Fruit fly (Drosophila melanogaster): ENCODE measurements around the gene sphinx2.

sphinx2 gene

dm6 chr3L:7432265-7432664 is 8.3 kb downstream of the sphinx2 start:
- no peak for TF ChIP-seq CG8478 (optimal IDR thresholded peaks at IDR 0.05)
- no peak for TF ChIP-seq CTCF (optimal IDR thresholded peaks at IDR 0.05)

DNA sequence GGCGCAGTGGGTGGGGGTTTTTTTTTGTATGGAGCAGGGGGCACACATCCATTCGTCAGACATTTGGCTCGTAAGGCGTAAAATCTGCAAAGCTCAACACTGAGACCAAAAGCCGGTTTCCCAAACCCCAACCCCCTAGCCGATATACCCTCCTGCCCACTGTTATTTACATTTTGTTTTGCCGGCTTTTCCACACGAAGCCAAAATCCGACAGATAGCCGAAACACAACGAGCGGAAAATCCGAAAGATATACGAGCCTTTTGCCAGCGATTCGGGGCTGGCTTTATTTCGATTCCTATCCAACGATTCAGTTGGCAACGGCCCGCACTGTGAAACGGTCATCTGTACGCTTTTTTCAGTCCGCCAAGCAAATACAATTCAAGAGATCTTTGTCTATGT is 17.0 kb downstream of the sphinx2 start, which contains the start of gene CG42458:
TSS of gene CG42458 (plus strand) at position 311 of the 400 bp plus-strand sequence.
- no peak for TF ChIP-seq CG8478 (optimal IDR thresholded peaks at IDR 0.05)
- TF ChIP-seq CTCF (optimal IDR thresholded peaks at IDR 0.05) = no peak

- TF ChIP-seq CG8478 (optimal IDR thresholded peaks at IDR 0.05) = no peak
- no peak for TF ChIP-seq CTCF (optimal IDR thresholded peaks at IDR 0.05)
Measured at dm6 chr3L:7422578-7422977, 18.0 kb downstream of the sphinx2 start.

- TF ChIP-seq CTCF (optimal IDR thresholded peaks at IDR 0.05) (no peak), CG8478 (optimal IDR thresholded peaks at IDR 0.05) (no peak)
Measured at dm6 chr3L:7404081-7404480, 36.5 kb downstream of the sphinx2 start, which contains the start of gene CG8560. TSS of gene CG8560 (minus strand) at chr3L:7404181.

DNA sequence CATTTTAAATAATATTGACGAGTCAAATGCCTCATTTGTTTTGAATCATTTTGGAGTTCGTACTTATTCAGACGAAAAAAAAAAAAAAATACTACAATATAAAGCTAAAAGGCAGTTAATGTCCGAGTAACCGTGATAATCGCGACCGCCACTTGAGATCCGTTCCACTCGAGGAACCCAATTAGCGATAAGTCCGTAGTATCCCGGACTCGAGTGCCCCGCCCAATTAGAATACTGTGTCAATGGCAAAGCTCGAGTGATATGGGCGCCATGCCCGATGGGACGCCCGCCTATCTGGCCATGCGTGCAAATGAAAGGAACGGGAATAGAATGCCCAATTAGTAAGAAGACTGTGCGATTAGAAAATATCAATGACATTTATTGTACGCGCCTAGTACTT is 38.6 kb downstream of the sphinx2 start:
- TF ChIP-seq CTCF (optimal IDR thresholded peaks at IDR 0.05) (no peak), CG8478 (optimal IDR thresholded peaks at IDR 0.05) (no peak)

dm6 chr3L:7399770-7400169 is 40.8 kb downstream of the sphinx2 start, which contains the start of gene CG18417:
TSS of gene CG18417 (plus strand) at chr3L:7400070.
- TF ChIP-seq CG8478 (optimal IDR thresholded peaks at IDR 0.05) = no peak
- TF ChIP-seq CTCF (optimal IDR thresholded peaks at IDR 0.05) = no peak

DNA sequence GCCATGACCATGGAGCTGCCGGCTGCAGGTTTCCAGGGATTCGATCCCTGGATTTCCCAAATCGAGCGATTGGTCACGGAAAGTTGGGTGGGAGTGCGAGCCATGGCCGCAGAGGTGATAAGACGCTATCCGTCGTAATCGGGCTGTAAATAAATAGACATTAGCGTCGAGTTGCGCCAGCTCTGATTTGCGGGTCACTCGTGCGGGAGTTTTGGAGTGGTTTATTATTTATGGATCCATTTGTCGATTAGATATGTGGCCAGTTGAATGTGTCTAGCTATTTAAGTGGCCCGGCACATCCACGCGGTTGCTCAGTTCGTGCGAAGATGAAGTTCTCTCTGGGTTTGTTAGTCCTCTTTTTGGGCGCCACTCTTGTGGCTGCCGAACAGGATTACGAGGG is 42.6 kb downstream of the sphinx2 start, which contains the start of gene CG8562:
TSS of gene CG8562 (plus strand) at position 307 of the 400 bp plus-strand sequence.
- TF ChIP-seq CTCF (optimal IDR thresholded peaks at IDR 0.05) (no peak), CG8478 (optimal IDR thresholded peaks at IDR 0.05) (no peak)

dm6 chr3L:7396055-7396454 is 44.5 kb downstream of the sphinx2 start, which contains the start of gene CG32379:
TSS of gene CG32379 (plus strand) at chr3L:7396355.
- TF ChIP-seq CG8478 (optimal IDR thresholded peaks at IDR 0.05) (no peak), CTCF (optimal IDR thresholded peaks at IDR 0.05) (no peak)

dm6 chr3L:7390442-7390841 is 50.1 kb downstream of the sphinx2 start, which contains the start of gene CG8563:
TSS of gene CG8563 (plus strand) at chr3L:7390742.
- TF ChIP-seq CTCF (optimal IDR thresholded peaks at IDR 0.05) = no peak
- no peak for TF ChIP-seq CG8478 (optimal IDR thresholded peaks at IDR 0.05)

DNA sequence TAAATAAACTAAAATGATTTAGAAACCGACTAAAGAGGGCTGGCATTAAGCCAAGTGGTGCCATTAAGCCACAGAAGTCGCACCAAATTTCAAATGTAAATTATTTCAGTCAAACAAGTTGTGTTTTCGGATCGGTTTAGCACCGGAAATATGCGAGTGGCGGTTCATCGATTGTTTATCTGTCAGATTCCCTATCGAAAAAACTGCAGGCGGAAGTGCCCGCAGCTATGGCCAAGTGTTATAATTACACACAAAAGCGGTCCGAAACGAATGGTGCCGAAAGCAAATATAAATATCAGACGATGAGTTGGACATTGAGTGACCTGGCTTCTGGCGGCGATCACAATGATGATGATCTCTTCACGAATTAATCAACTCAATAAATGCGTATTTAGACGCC is 50.5 kb downstream of the sphinx2 start:
- TF ChIP-seq CTCF (optimal IDR thresholded peaks at IDR 0.05) = no peak
- TF ChIP-seq CG8478 (optimal IDR thresholded peaks at IDR 0.05) = no peak
